Fruit fly (Drosophila melanogaster): ENCODE data around the gene OdsH.

Gene OdsH

DNA sequence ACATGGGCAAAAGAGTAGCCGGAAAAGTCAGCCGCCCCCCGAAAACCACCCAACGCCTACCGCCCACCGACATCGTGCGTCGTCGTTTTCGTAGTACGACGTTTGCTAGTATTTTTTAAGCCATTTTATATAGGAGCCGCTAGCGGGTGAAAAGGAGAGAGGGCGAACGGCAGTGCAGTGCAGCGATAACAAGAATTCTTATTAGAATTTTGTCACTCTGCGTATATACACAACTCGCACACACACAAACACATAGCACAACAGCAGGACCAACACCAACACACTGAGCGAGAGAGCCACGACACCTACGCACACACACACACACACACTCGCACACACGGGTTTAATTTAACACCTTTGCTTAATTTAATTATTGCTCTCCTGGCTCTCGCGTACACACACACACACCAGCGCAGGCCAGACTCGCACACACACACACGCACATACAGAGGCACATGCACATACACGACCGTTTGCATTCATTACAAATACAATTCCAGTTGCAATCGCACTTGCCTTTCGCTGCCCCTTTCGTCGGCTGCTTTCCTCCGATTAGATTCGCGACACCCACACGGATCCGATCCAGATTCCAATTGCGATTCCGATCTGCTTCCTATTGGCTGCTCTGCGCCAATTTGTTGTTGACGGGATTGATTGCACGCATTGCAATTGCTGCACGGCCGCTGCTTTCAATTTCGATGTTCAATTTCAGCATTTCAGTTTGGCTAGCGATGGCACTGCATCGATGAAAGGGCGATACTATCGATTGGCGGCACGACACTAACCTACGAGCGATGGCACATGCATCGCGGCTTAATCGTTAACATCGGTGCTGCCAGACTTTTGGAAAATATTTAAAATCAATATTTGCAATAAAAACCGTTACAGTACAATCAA, 36.2 kb downstream of the OdsH start, which contains the start of gene Socs16D (continued):
- TF ChIP-seq stwl (tag; optimal IDR thresholded peaks at IDR 0.05): peak; percentile 82
- peak; percentile 75 for TF ChIP-seq Rfx (GFP tag; IDR thresholded peaks at IDR 0.05)
- no peak for TF ChIP-seq CG16779 (GFP tag; IDR thresholded peaks at IDR 0.05)
- TF ChIP-seq NC2α (GFP tag; optimal IDR thresholded peaks at IDR 0.05): no peak
- TF ChIP-seq CG6813 (GFP tag; optimal IDR thresholded peaks at IDR 0.05): no peak
- no peak for TF ChIP-seq Vsx1 (GFP tag; optimal IDR thresholded peaks at IDR 0.05)
- no peak for TF ChIP-seq z (GFP tag; IDR thresholded peaks at IDR 0.05)
- peak; percentile 70 for TF ChIP-seq sens (GFP tag)
- TF ChIP-seq slbo (GFP tag; IDR thresholded peaks at IDR 0.05): peak; percentile 53; the same call in 1 of the 2 replicates
- TF ChIP-seq disco-r (GFP tag; optimal IDR thresholded peaks at IDR 0.05): no peak
- TF ChIP-seq CG15011 (GFP tag; optimal IDR thresholded peaks at IDR 0.05): no peak
- peak; percentile 100 for TF ChIP-seq cg (GFP tag; optimal IDR thresholded peaks at IDR 0.05)
- TF ChIP-seq CTCF (GFP tag; optimal IDR thresholded peaks at IDR 0.05): peak; percentile 5
- no peak for TF ChIP-seq schlank (tag; optimal IDR thresholded peaks at IDR 0.05)
- TF ChIP-seq tna (GFP tag; IDR thresholded peaks at IDR 0.05; ENCODE audit: partially characterized antibody): peak; percentile 94
- TF ChIP-seq CG9797 (GFP tag; optimal IDR thresholded peaks at IDR 0.05): peak; percentile 43
- no peak for TF ChIP-seq Asciz (GFP tag; optimal IDR thresholded peaks at IDR 0.05)
- TF ChIP-seq CG12104 (GFP tag; optimal IDR thresholded peaks at IDR 0.05): no peak
- no peak for TF ChIP-seq C15 (GFP tag; IDR thresholded peaks at IDR 0.05)
- TF ChIP-seq fu2 (GFP tag; optimal IDR thresholded peaks at IDR 0.05): no peak
- peak; percentile 15 for TF ChIP-seq CG30020 (tag; optimal IDR thresholded peaks at IDR 0.05)
- no peak for TF ChIP-seq emc (GFP tag; optimal IDR thresholded peaks at IDR 0.05)
- TF ChIP-seq sens-2 (GFP tag; IDR thresholded peaks at IDR 0.05): no peak

DNA sequence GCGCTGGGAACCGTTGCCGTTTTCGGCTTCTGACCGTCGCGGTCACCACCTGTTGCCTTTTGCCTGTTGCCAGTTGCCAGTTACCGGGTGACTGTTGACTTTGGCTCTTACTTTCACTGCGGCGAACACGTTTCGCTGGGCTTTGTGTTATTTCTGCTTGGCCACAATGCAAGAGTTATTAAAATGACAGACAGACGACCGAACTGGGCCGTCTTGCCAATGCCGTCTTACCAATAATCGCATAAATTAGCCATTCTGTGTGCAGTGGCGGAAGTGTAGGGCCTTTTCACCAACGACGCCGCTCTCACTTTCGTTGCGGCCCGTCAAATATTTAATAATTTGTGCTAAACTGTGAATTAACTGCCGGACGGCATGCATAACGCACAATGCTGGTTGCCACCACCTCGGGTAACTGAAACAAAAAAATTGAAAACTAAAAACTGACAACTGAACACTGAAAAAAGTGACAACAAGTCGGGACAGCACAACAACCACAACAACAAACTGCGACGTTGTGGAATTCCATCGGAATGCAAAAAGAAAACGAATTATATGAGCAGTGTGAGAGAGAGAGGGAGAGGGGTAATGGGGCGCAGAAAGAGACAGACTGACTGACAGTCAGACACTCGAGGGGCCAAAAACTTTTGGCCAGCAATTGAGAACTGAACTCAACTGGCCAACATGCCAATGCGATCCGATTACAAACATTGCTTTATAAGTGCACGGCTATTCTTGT, 37.7 kb downstream of the OdsH start:
- TF ChIP-seq sd (tag; optimal IDR thresholded peaks at IDR 0.05): peak; percentile 94
- TF ChIP-seq CG10654 (GFP tag; optimal IDR thresholded peaks at IDR 0.05): no peak
- peak; percentile 24; the same call in 1 of the 2 replicates for TF ChIP-seq crol (GFP tag; IDR thresholded peaks at IDR 0.05)
- TF ChIP-seq CG18619 (GFP tag; optimal IDR thresholded peaks at IDR 0.05): no peak
- peak; percentile 42 for TF ChIP-seq CG1832 (GFP tag; optimal IDR thresholded peaks at IDR 0.05)
- no peak for TF ChIP-seq CG33213 (GFP tag; optimal IDR thresholded peaks at IDR 0.05)
- TF ChIP-seq sens (GFP tag): peak; percentile 8
- TF ChIP-seq kah (GFP tag; optimal IDR thresholded peaks at IDR 0.05): peak; percentile 30
- peak; percentile 60 for TF ChIP-seq Ets65A (GFP tag)
- peak; percentile 71; the same call in 1 of the 2 replicates for TF ChIP-seq CG4360 (GFP tag; IDR thresholded peaks at IDR 0.05)
- 0 out of 3 replicates have a peak, but pooled peaks have one; percentile 39 for TF ChIP-seq ci (GFP tag; IDR thresholded peaks at IDR 0.05)
- peak; percentile 78 for TF ChIP-seq Blimp-1 (GFP tag; optimal IDR thresholded peaks at IDR 0.05)

DNA sequence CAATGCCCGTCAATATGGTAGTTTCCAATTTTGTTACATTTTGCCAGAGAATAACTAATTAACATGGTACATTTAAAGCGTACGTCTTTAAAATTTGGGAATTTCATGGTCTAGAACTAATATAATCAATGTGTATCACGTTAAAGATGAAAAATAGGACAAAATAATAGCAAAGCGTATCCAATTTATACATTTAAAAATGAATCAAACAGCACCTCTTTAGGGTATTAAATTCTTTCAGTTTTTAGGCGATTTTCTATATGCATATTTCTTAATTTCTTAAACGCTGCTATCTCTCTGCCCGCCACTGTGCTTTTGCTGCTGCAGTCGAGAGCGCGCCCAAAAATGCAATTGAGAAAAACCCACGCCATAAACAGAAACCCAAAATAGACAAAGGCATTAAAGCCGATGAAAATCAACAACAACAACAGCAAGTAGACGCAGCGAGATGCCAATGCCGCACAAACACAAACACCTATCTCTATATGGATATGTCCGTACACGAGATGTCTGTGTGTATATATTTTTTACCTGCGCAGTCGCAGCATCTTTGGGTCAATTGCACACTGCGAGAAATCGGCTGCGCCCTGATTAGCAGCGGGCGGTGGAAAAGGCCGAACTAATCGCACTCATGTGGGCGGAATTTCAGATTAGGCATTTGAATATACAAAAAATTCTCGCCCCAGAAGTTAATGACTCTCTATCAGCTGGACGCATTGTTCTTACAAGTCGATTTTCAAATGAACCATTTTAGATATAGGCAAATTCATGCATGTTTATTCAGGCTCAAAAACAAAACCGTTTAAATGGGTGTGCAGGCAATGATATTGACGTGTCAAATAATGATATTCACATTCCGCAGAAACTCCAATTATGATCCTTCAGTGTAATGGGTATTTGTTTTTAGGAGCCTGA, 38.5 kb downstream of the OdsH start:
- TF ChIP-seq H15 (GFP tag; IDR thresholded peaks at IDR 0.05) (no peak), E2f2 (GFP tag; IDR thresholded peaks at IDR 0.05) (peak; percentile 29; the same call in 1 of the 2 replicates), Eip74EF (GFP tag; optimal IDR thresholded peaks at IDR 0.05) (peak in 1 of 2 experiments; percentile 71), lab (GFP tag; optimal IDR thresholded peaks at IDR 0.05) (peak; percentile 21), CG6765 (GFP tag; optimal IDR thresholded peaks at IDR 0.05) (no peak), bab2 (GFP tag; optimal IDR thresholded peaks at IDR 0.05) (no peak), CG31365 (tag; optimal IDR thresholded peaks at IDR 0.05) (no peak), Deaf1 (tag; optimal IDR thresholded peaks at IDR 0.05) (peak; percentile 31), Sox102F (GFP tag; optimal IDR thresholded peaks at IDR 0.05) (peak; percentile 68), Mrtf (GFP tag; IDR thresholded peaks at IDR 0.05) (0 out of 3 replicates have a peak, but pooled peaks have one; percentile 5), Hmx (GFP tag; optimal IDR thresholded peaks at IDR 0.05) (no peak)
